Fruit fly (Drosophila melanogaster) whole organism, embryonic: ENCODE measurements around the gene Vinc.

Source experiments
- Atf3 ChIP-seq: fragments of 200-800 bp; sonication (Bioruptor generic); optimal IDR thresholded peaks from 3 replicates; lab custom pipeline; 2016; ENCODE audit warnings: missing biosample characterization, missing genetic modification characterization
- BEAF-32 ChIP-seq: fragments of 200-800 bp; sonication (Bioruptor generic); optimal IDR thresholded peaks from 3 replicates; lab custom pipeline; 2017; ENCODE audit warnings: missing biosample characterization, missing genetic modification characterization, mild to moderate bottlenecking, moderate library complexity, missing genetic modification reagents
- CG10147 ChIP-seq: fragments of 200-800 bp; sonication (Bioruptor generic); optimal IDR thresholded peaks from 2 replicates; lab custom pipeline; 2019; ENCODE audit warnings: missing biosample characterization, mild to moderate bottlenecking, missing genetic modification characterization, moderate library complexity
- CG11085 ChIP-seq: fragments of 200-800 bp; sonication (Bioruptor generic); IDR thresholded peaks from 2 replicates; pipeline ENCODE4 v1.3.6; 2022; ENCODE audit warnings: missing biosample characterization, missing genetic modification characterization
- CG12219 ChIP-seq: fragments of 200-800 bp; sonication (Bioruptor generic); optimal IDR thresholded peaks from 3 replicates; lab custom pipeline; 2018; ENCODE audit warnings: missing biosample characterization, mild to moderate bottlenecking, missing genetic modification characterization
- CG12942 ChIP-seq: fragments of 200-800 bp; sonication (Bioruptor generic); optimal IDR thresholded peaks from 3 replicates; lab custom pipeline; 2016; ENCODE audit warnings: missing biosample characterization, missing genetic modification characterization
- CG13894 ChIP-seq: fragments of 200-800 bp; sonication (Bioruptor generic); optimal IDR thresholded peaks from 3 replicates; lab custom pipeline; 2018; ENCODE audit warnings: missing biosample characterization, mild to moderate bottlenecking, missing genetic modification characterization, moderate library complexity
- CG15479 ChIP-seq: fragments of 200-800 bp; sonication (Bioruptor generic); optimal IDR thresholded peaks from 3 replicates; lab custom pipeline; 2019; ENCODE audit warnings: missing biosample characterization, mild to moderate bottlenecking, missing genetic modification characterization, moderate library complexity
- CG17186 ChIP-seq: fragments of 200-800 bp; sonication (Bioruptor generic); optimal IDR thresholded peaks from 3 replicates; lab custom pipeline; 2017; ENCODE audit warnings: missing biosample characterization, missing genetic modification reagents, missing genetic modification characterization
- CG17612 ChIP-seq: fragments of 200-800 bp; sonication (Bioruptor generic); IDR thresholded peaks from 2 replicates; pipeline ENCODE4 v1.3.6; 2022; ENCODE audit warnings: missing biosample characterization, missing genetic modification characterization
- CG18262 ChIP-seq: fragments of 200-800 bp; optimal IDR thresholded peaks from 3 replicates; lab custom pipeline; 2019; ENCODE audit warnings: missing biosample characterization, mild to moderate bottlenecking, missing genetic modification characterization, moderate library complexity
- CG18764 ChIP-seq: fragments of 200-800 bp; sonication (Bioruptor generic); optimal IDR thresholded peaks from 3 replicates; lab custom pipeline; 2016; ENCODE audit warnings: missing biosample characterization, missing genetic modification characterization
- CG2120 ChIP-seq: fragments of 200-800 bp; sonication (Bioruptor generic); optimal IDR thresholded peaks from 3 replicates; lab custom pipeline; 2016; ENCODE audit warnings: missing biosample characterization, missing genetic modification characterization
- CG2129 ChIP-seq: fragments of 200-800 bp; sonication (Bioruptor generic); IDR thresholded peaks from 2 replicates; pipeline ENCODE4 v1.3.6; 2022; ENCODE audit warnings: missing biosample characterization, missing genetic modification characterization; ENCODE audit not compliant: partially characterized antibody
- CG30403 ChIP-seq: fragments of 200-800 bp; sonication (Bioruptor generic); optimal IDR thresholded peaks from 3 replicates; lab custom pipeline; 2016; ENCODE audit warnings: missing biosample characterization, missing genetic modification characterization
- CG4854 ChIP-seq: fragments of 200-800 bp; sonication (Bioruptor generic); optimal IDR thresholded peaks from 2 replicates; lab custom pipeline; 2016; ENCODE audit warnings: missing biosample characterization, missing genetic modification characterization, inconsistent platforms
- CG6813 ChIP-seq: fragments of 200-800 bp; sonication (Bioruptor generic); optimal IDR thresholded peaks from 2 replicates; lab custom pipeline; 2017; ENCODE audit warnings: missing biosample characterization, missing genetic modification characterization, mild to moderate bottlenecking, moderate library complexity, missing genetic modification reagents
- CG6854 ChIP-seq: fragments of 200-800 bp; sonication (Bioruptor generic); optimal IDR thresholded peaks from 3 replicates; lab custom pipeline; 2017; ENCODE audit warnings: missing biosample characterization, mild to moderate bottlenecking, missing genetic modification characterization
- CG7928 ChIP-seq: fragments of 200-800 bp; sonication (Bioruptor generic); optimal IDR thresholded peaks from 2 replicates; lab custom pipeline; 2017; ENCODE audit warnings: missing biosample characterization, mild to moderate bottlenecking, missing genetic modification characterization
- CG8281 ChIP-seq: fragments of 200-800 bp; sonication (Bioruptor generic); optimal IDR thresholded peaks from 2 replicates; lab custom pipeline; 2018; ENCODE audit warnings: missing biosample characterization, mild to moderate bottlenecking, missing genetic modification characterization, moderate library complexity
- CG8388 ChIP-seq: fragments of 200-800 bp; sonication (Bioruptor generic); optimal IDR thresholded peaks from 2 replicates; lab custom pipeline; 2019; ENCODE audit warnings: missing biosample characterization, mild to moderate bottlenecking, missing genetic modification characterization, moderate library complexity
- CG9727 ChIP-seq: fragments of 200-800 bp; sonication (Bioruptor generic); optimal IDR thresholded peaks from 3 replicates; lab custom pipeline; 2017; ENCODE audit warnings: missing biosample characterization, mild to moderate bottlenecking, missing genetic modification characterization
- Dip2 ChIP-seq: fragments of 200-800 bp; sonication (Bioruptor generic); IDR thresholded peaks from 2 replicates; pipeline ENCODE4 v1.3.6; 2022; ENCODE audit warnings: missing biosample characterization, missing genetic modification characterization
- Med ChIP-seq: fragments of 200-800 bp; sonication (Bioruptor generic); peaks from one replicate; lab custom pipeline; 2016; ENCODE audit warnings: missing biosample characterization, missing genetic modification characterization, mild to moderate bottlenecking, inconsistent platforms, moderate library complexity
- Nf-YC ChIP-seq: fragments of 200-800 bp; optimal IDR thresholded peaks from 3 replicates; lab custom pipeline; 2019; ENCODE audit warnings: missing biosample characterization, mild to moderate bottlenecking, missing genetic modification characterization, moderate library complexity
- Pdp1 ChIP-seq, 2 experiments: fragments of 200-800 bp; sonication (Bioruptor generic); optimal IDR thresholded peaks; 3 replicates each; lab custom pipeline; 2016; ENCODE audit warnings: missing biosample characterization in 2 of 2, missing genetic modification characterization in 2 of 2, mild to moderate bottlenecking in 1 of 2, moderate library complexity in 1 of 2
- Ptx1 ChIP-seq: fragments of 200-800 bp; sonication (Bioruptor generic); IDR thresholded peaks from 2 replicates; pipeline ENCODE4 v1.3.6; 2022; ENCODE audit warnings: missing biosample characterization, missing genetic modification characterization
- Trl ChIP-seq, 3 experiments: fragments of >200 bp in 2 of 3; fragments of 200-800 bp in 1 of 3; sonication (Bioruptor generic) in 1 of 3; optimal IDR thresholded peaks; 2 replicates in 1 of 3; 3 replicates in 2 of 3; lab custom pipeline; 2016 to 2017; ENCODE audit warnings: missing biosample characterization in 1 of 3, missing genetic modification characterization in 1 of 3
- Usf ChIP-seq: fragments of 200-800 bp; sonication (Bioruptor generic); optimal IDR thresholded peaks from 2 replicates; lab custom pipeline; 2017; ENCODE audit warnings: missing genotype, missing biosample characterization, missing genetic modification characterization
- Xbp1 ChIP-seq: fragments of 200-800 bp; sonication (Bioruptor generic); optimal IDR thresholded peaks from 3 replicates; lab custom pipeline; 2016; ENCODE audit warnings: missing biosample characterization, mild to moderate bottlenecking, missing genetic modification characterization
- bab2 ChIP-seq: fragments of 200-800 bp; sonication (Bioruptor generic); optimal IDR thresholded peaks from 2 replicates; lab custom pipeline; 2016; ENCODE audit warnings: missing biosample characterization, missing genetic modification characterization
- bsh ChIP-seq, 2 experiments: fragments of 200-800 bp; sonication (Bioruptor generic); optimal IDR thresholded peaks; 2 replicates each; lab custom pipeline; 2017 to 2018; ENCODE audit warnings: mild to moderate bottlenecking in 2 of 2, missing biosample characterization in 2 of 2, missing genetic modification characterization in 2 of 2, moderate library complexity in 1 of 2
- crc ChIP-seq: fragments of 200-800 bp; sonication (Bioruptor generic); optimal IDR thresholded peaks from 2 replicates; lab custom pipeline; 2016; ENCODE audit warnings: missing biosample characterization, missing genetic modification characterization
- dmrt11E ChIP-seq: fragments of 200-800 bp; sonication (Bioruptor generic); optimal IDR thresholded peaks from 3 replicates; lab custom pipeline; 2018; ENCODE audit warnings: missing biosample characterization, mild to moderate bottlenecking, missing genetic modification characterization, moderate library complexity
- ems ChIP-seq: fragments of 200-800 bp; sonication (Bioruptor generic); optimal IDR thresholded peaks from 3 replicates; lab custom pipeline; 2016; ENCODE audit warnings: missing biosample characterization, missing genetic modification characterization
- fd3F ChIP-seq: fragments of 200-800 bp; sonication (Bioruptor generic); optimal IDR thresholded peaks from 2 replicates; lab custom pipeline; 2018; ENCODE audit warnings: missing biosample characterization, mild to moderate bottlenecking, missing genetic modification characterization, moderate library complexity
- ftz-f1 ChIP-seq: fragments of 200-800 bp; sonication (Bioruptor generic); optimal IDR thresholded peaks from 2 replicates; lab custom pipeline; 2016; ENCODE audit warnings: missing biosample characterization, missing genetic modification characterization
- gce ChIP-seq: fragments of 200-800 bp; sonication (Bioruptor generic); IDR thresholded peaks from 3 replicates; pipeline ENCODE4 v1.3.6; 2022; ENCODE audit warnings: missing biosample characterization, missing genetic modification characterization
- insv ChIP-seq, 2 experiments: fragments of 200-800 bp; sonication (Bioruptor generic); optimal IDR thresholded peaks; 3 replicates each; lab custom pipeline; 2016 to 2018; ENCODE audit warnings: missing biosample characterization in 2 of 2, missing genetic modification characterization in 2 of 2
- kah ChIP-seq: fragments of 200-800 bp; sonication (Bioruptor generic); optimal IDR thresholded peaks from 2 replicates; lab custom pipeline; 2018; ENCODE audit warnings: missing biosample characterization, mild to moderate bottlenecking, missing genetic modification characterization
- nmo ChIP-seq: fragments of 200-800 bp; sonication (Bioruptor generic); optimal IDR thresholded peaks from 2 replicates; lab custom pipeline; 2018; ENCODE audit warnings: missing biosample characterization, mild to moderate bottlenecking, missing genetic modification characterization, moderate library complexity
- odd ChIP-seq: fragments of 200-800 bp; sonication (Bioruptor generic); optimal IDR thresholded peaks from 2 replicates; lab custom pipeline; 2017; ENCODE audit warnings: missing biosample characterization, mild to moderate bottlenecking, missing genetic modification characterization
- onecut ChIP-seq: fragments of 200-800 bp; sonication (Bioruptor generic); IDR thresholded peaks from 2 replicates; pipeline ENCODE4 v1.3.6; 2022; ENCODE audit warnings: missing biosample characterization, missing genetic modification characterization
- scrt ChIP-seq: fragments of 200-800 bp; sonication (Bioruptor generic); optimal IDR thresholded peaks from 2 replicates; lab custom pipeline; 2018; ENCODE audit warnings: missing biosample characterization, mild to moderate bottlenecking, missing genetic modification characterization, moderate library complexity
- slbo ChIP-seq: fragments of 200-800 bp; sonication (Bioruptor generic); IDR thresholded peaks from 2 replicates; pipeline ENCODE4 v1.3.6; 2022; ENCODE audit warnings: missing biosample characterization, missing genetic modification characterization
- sqz ChIP-seq: fragments of 200-800 bp; sonication (Bioruptor generic); optimal IDR thresholded peaks from 3 replicates; lab custom pipeline; 2018; ENCODE audit warnings: missing biosample characterization, mild to moderate bottlenecking, missing genetic modification characterization
- sug ChIP-seq: fragments of 200-800 bp; optimal IDR thresholded peaks from 2 replicates; lab custom pipeline; 2019; ENCODE audit warnings: missing biosample characterization, mild to moderate bottlenecking, missing genetic modification characterization, moderate library complexity
- tin ChIP-seq: fragments of 200-800 bp; sonication (Bioruptor generic); optimal IDR thresholded peaks from 3 replicates; lab custom pipeline; 2016; ENCODE audit warnings: missing biosample characterization, missing genetic modification characterization
- trh ChIP-seq: fragments of 200-800 bp; sonication (Bioruptor generic); optimal IDR thresholded peaks from 2 replicates; lab custom pipeline; 2016; ENCODE audit warnings: missing biosample characterization, missing genetic modification characterization

The Vinc gene

dm6 chrX:2175265-2175795 is 47.0 kb downstream of the Vinc start, which contains the start of gene Cyp4d14 (continued):
- TF ChIP-seq Atf3 (GFP tag; lab: Kevin White, UChicago) (no peak), CG17186 (GFP tag; lab: Kevin White, UChicago) (no peak), ftz-f1 (peak; percentile 60), Med (GFP tag; lab: Kevin White, UChicago) (peak; percentile 48), CG6854 (GFP tag; lab: Kevin White, UChicago) (no peak), CG8388 (GFP tag; lab: Kevin White, UChicago) (no peak), Dip2 (GFP tag; lab: Robert Waterston, UW) (no peak), bsh (GFP tag; optimal IDR thresholded peaks at IDR 0.05; lab: Kevin White, UChicago) (no peak), crc (GFP tag; lab: Kevin White, UChicago) (no peak), CG18262 (tag; lab: Kevin White, UChicago) (no peak), CG12942 (GFP tag; lab: Kevin White, UChicago) (no peak), ems (GFP tag; lab: Kevin White, UChicago) (no peak), CG30403 (no peak), sqz (GFP tag; lab: Kevin White, UChicago) (no peak), Trl (optimal IDR thresholded peaks at IDR 0.05; lab: Kevin White, UChicago) (no peak), Trl (GFP tag; optimal IDR thresholded peaks at IDR 0.05; lab: Kevin White, UChicago) (no peak), CG15479 (GFP tag; lab: Kevin White, UChicago) (no peak), Pdp1 (GFP tag; optimal IDR thresholded peaks at IDR 0.05; lab: Kevin White, UChicago) (no peak), dmrt11E (tag; lab: Kevin White, UChicago) (no peak), gce (GFP tag; lab: Robert Waterston, UW) (no peak), fd3F (GFP tag; lab: Kevin White, UChicago) (no peak), insv (GFP tag; optimal IDR thresholded peaks at IDR 0.05; lab: Kevin White, UChicago) (no peak), CG10147 (GFP tag; lab: Kevin White, UChicago) (no peak), CG2129 (no peak), sug (tag; lab: Kevin White, UChicago) (peak; percentile 91), CG13894 (tag; lab: Kevin White, UChicago) (no peak), tin (no peak), CG8281 (tag; lab: Kevin White, UChicago) (no peak)

- TF ChIP-seq scrt (GFP tag; lab: Kevin White, UChicago) (no peak), bab2 (GFP tag; lab: Kevin White, UChicago) (no peak), nmo (GFP tag; lab: Kevin White, UChicago) (peak; percentile 17), CG2120 (GFP tag; lab: Kevin White, UChicago) (peak; percentile 25), CG9727 (no peak), CG4854 (no peak), Nf-YC (tag; lab: Kevin White, UChicago) (peak; percentile 11), CG7928 (GFP tag; lab: Kevin White, UChicago) (peak; percentile 88), trh (GFP tag; lab: Kevin White, UChicago) (no peak), CG8388 (GFP tag; lab: Kevin White, UChicago) (no peak), slbo (no peak), Usf (GFP tag; lab: Kevin White, UChicago) (no peak), CG18764 (no peak), onecut (GFP tag; lab: Robert Waterston, UW) (peak; percentile 49), Xbp1 (no peak), tin (no peak), CG6813 (no peak), CG12219 (GFP tag; lab: Kevin White, UChicago) (no peak), Ptx1 (no peak), odd (no peak), BEAF-32 (GFP tag; lab: Kevin White, UChicago) (peak; percentile 86), kah (no peak), CG11085 (GFP tag; lab: Robert Waterston, UW) (no peak), CG18262 (tag; lab: Kevin White, UChicago) (no peak), CG17612 (GFP tag; lab: Robert Waterston, UW) (no peak)
These were observed 49.9 kb downstream of the Vinc start, which contains the start of gene ND-B14.5A for dm6 chrX:2172420-2172827. Gene ND-B14.5A (plus strand): TSS chrX:2172526.
